Worm (Caenorhabditis elegans) whole organism, L3 larva: Measurements from ENCODE around the gene cogc-2.

Source experiments
- ZK546.5 ChIP-seq: sonication (generic microtip); optimal IDR thresholded peaks from 2 replicates; lab custom pipeline; 2017; ENCODE audit warnings: missing biosample characterization, missing genetic modification characterization
- aly-2 ChIP-seq: fragments of 150-350 bp; optimal IDR thresholded peaks from 2 replicates; lab custom pipeline; 2014; ENCODE audit warnings: missing biosample characterization, missing genetic modification characterization
- ama-1 ChIP-seq: fragments of 150-350 bp; optimal IDR thresholded peaks from 2 replicates; lab custom pipeline; 2018
- ceh-16 ChIP-seq: sonication (generic microtip); optimal IDR thresholded peaks from 2 replicates; lab custom pipeline; 2017; ENCODE audit warnings: missing biosample characterization, missing genetic modification characterization
- ceh-28 ChIP-seq: fragments of 150-350 bp; optimal IDR thresholded peaks from 2 replicates; lab custom pipeline; 2014; ENCODE audit warnings: missing biosample characterization, missing genetic modification reagents, missing genetic modification characterization
- ceh-82 ChIP-seq: fragments of 150-350 bp; optimal IDR thresholded peaks from 2 replicates; lab custom pipeline; 2014; ENCODE audit warnings: missing biosample characterization, missing genetic modification characterization
- ceh-9 ChIP-seq: sonication (generic microtip); optimal IDR thresholded peaks from 2 replicates; lab custom pipeline; 2018; ENCODE audit warnings: missing biosample characterization, missing genetic modification characterization
- daf-12 ChIP-seq: fragments of 150-350 bp; optimal IDR thresholded peaks from 2 replicates; lab custom pipeline; 2014; ENCODE audit warnings: missing biosample characterization, missing genetic modification reagents, missing genetic modification characterization
- egl-5 ChIP-seq: fragments of 150-350 bp; optimal IDR thresholded peaks from 2 replicates; lab custom pipeline; 2017; ENCODE audit warnings: missing biosample characterization, missing genetic modification reagents, missing genetic modification characterization, inconsistent platforms
- elt-1 ChIP-seq: fragments of 150-350 bp; optimal IDR thresholded peaks from 2 replicates; lab custom pipeline; 2014; ENCODE audit warnings: missing biosample characterization, missing genetic modification characterization
- elt-2 ChIP-seq: sonication (generic microtip); optimal IDR thresholded peaks from 2 replicates; lab custom pipeline; 2016; ENCODE audit warnings: missing genetic modification reagents, mild to moderate bottlenecking, missing genetic modification characterization, missing compliant biosample characterization
- elt-3 ChIP-seq, 3 experiments: fragments of 150-350 bp in 1 of 3; sonication (generic microtip) in 2 of 3; optimal IDR thresholded peaks; 2 replicates in 2 of 3; 4 replicates in 1 of 3; lab custom pipeline; 2014 to 2017; ENCODE audit warnings: missing biosample characterization in 3 of 3, missing genetic modification characterization in 3 of 3
- eor-1 ChIP-seq, 2 experiments: fragments of 150-350 bp; optimal IDR thresholded peaks; 2 replicates each; lab custom pipeline; 2014 to 2018; ENCODE audit warnings: missing biosample characterization in 2 of 2, missing genetic modification characterization in 2 of 2
- fkh-10 ChIP-seq: sonication (generic microtip); optimal IDR thresholded peaks from 2 replicates; lab custom pipeline; 2017; ENCODE audit warnings: missing biosample characterization, missing genetic modification reagents, missing genetic modification characterization
- fkh-2 ChIP-seq: fragments of 150-350 bp; optimal IDR thresholded peaks from 2 replicates; lab custom pipeline; 2014; ENCODE audit warnings: missing biosample characterization, missing genetic modification reagents, missing genetic modification characterization
- fos-1 ChIP-seq: fragments of 150-350 bp; optimal IDR thresholded peaks from 2 replicates; lab custom pipeline; 2014; ENCODE audit warnings: missing biosample characterization, missing genetic modification characterization
- hmg-11 ChIP-seq: sonication (generic microtip); optimal IDR thresholded peaks from 2 replicates; lab custom pipeline; 2016; ENCODE audit warnings: missing genetic modification characterization, missing compliant biosample characterization
- jun-1 ChIP-seq: fragments of 150-350 bp; optimal IDR thresholded peaks from 2 replicates; lab custom pipeline; 2014; ENCODE audit warnings: missing biosample characterization, missing genetic modification reagents, missing genetic modification characterization
- lin-15B ChIP-seq: fragments of 150-350 bp; optimal IDR thresholded peaks from 2 replicates; lab custom pipeline; 2014; ENCODE audit warnings: missing biosample characterization, missing genetic modification characterization
- lin-39 ChIP-seq: fragments of 150-350 bp; optimal IDR thresholded peaks from 2 replicates; lab custom pipeline; 2018; ENCODE audit warnings: missing biosample characterization, missing genetic modification reagents, missing genetic modification characterization
- mml-1 ChIP-seq: fragments of 150-350 bp; sonication (generic microtip); optimal IDR thresholded peaks from 3 replicates; lab custom pipeline; 2014; ENCODE audit warnings: missing biosample characterization, missing genetic modification characterization
- nfya-1 ChIP-seq: sonication (generic microtip); optimal IDR thresholded peaks from 2 replicates; lab custom pipeline; 2017; ENCODE audit warnings: missing genetic modification characterization, mild to moderate bottlenecking, missing compliant biosample characterization, antibody characterized with exemption, moderate library complexity; ENCODE audit not compliant: insufficient read depth
- nhr-12 ChIP-seq: fragments of 150-350 bp; optimal IDR thresholded peaks from 2 replicates; lab custom pipeline; 2014; ENCODE audit warnings: missing biosample characterization, missing genetic modification characterization
- nhr-237 ChIP-seq: fragments of 150-350 bp; optimal IDR thresholded peaks from 2 replicates; lab custom pipeline; 2014; ENCODE audit warnings: missing biosample characterization, missing genetic modification characterization
- nhr-25 ChIP-seq: sonication (generic microtip); optimal IDR thresholded peaks from 2 replicates; lab custom pipeline; 2017; ENCODE audit warnings: missing biosample characterization, missing genetic modification characterization
- nhr-28 ChIP-seq: fragments of 150-350 bp; optimal IDR thresholded peaks from 2 replicates; lab custom pipeline; 2014; ENCODE audit warnings: missing biosample characterization, missing genetic modification characterization
- nhr-43 ChIP-seq: sonication (generic microtip); optimal IDR thresholded peaks from 2 replicates; lab custom pipeline; 2016; ENCODE audit warnings: mild to moderate bottlenecking, missing genetic modification characterization, missing compliant biosample characterization; ENCODE audit not compliant: poor library complexity, severe bottlenecking
- nhr-67 ChIP-seq: fragments of 150-350 bp; optimal IDR thresholded peaks from 2 replicates; lab custom pipeline; 2014; ENCODE audit warnings: missing biosample characterization, missing genetic modification characterization
- nhr-76 ChIP-seq: fragments of 150-350 bp; sonication (generic microtip); optimal IDR thresholded peaks from 5 replicates; lab custom pipeline; 2014; ENCODE audit warnings: missing biosample characterization, missing genetic modification characterization
- nhr-77 ChIP-seq: fragments of 150-350 bp; optimal IDR thresholded peaks from 2 replicates; lab custom pipeline; 2014; ENCODE audit warnings: missing biosample characterization, missing genetic modification characterization
- pha-4 ChIP-seq: fragments of 150-350 bp; optimal IDR thresholded peaks from 2 replicates; lab custom pipeline; 2014; ENCODE audit warnings: missing biosample characterization, missing genetic modification reagents, missing genetic modification characterization
- pqm-1 ChIP-seq: fragments of 150-350 bp; optimal IDR thresholded peaks from 2 replicates; lab custom pipeline; 2017; ENCODE audit warnings: missing biosample characterization, missing genetic modification characterization, inconsistent platforms
- sea-2 ChIP-seq: fragments of 150-350 bp; sonication (generic microtip); optimal IDR thresholded peaks from 4 replicates; lab custom pipeline; 2014; ENCODE audit warnings: missing biosample characterization, missing genetic modification reagents, missing genetic modification characterization
- skn-1 ChIP-seq: fragments of 150-350 bp; optimal IDR thresholded peaks from 2 replicates; lab custom pipeline; 2014; ENCODE audit warnings: missing biosample characterization, missing genetic modification characterization
- snpc-4 ChIP-seq: fragments of 150-350 bp; optimal IDR thresholded peaks from 2 replicates; lab custom pipeline; 2014; ENCODE audit warnings: missing biosample characterization, missing genetic modification characterization
- unc-39 ChIP-seq: sonication (generic microtip); optimal IDR thresholded peaks from 4 replicates; lab custom pipeline; 2017; ENCODE audit warnings: missing biosample characterization, missing genetic modification characterization
- zag-1 ChIP-seq: fragments of 150-350 bp; optimal IDR thresholded peaks from 2 replicates; lab custom pipeline; 2014; ENCODE audit warnings: missing biosample characterization, missing genetic modification characterization

Gene cogc-2

DNA sequence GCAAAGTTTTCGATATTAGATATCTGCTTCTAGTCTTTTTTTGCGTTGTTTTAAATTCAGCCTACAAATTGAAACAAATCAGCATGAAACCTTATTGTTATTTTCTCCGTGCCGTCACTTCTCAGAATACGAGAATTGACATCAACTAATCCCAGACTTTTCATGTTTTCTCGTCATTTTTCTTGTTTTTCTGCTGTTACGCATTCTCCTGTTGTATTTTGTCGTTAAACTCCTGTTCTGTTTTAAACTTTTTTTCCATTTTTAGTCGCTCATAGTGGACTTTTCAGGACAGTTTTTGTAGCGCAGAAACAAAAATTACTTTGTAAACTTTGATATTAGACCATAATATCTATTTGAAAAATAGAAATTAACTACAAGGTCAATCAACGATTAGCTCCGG is 17.2 kb downstream of the cogc-2 start:
- TF ChIP-seq nhr-237 (tag; lab: Kevin White, UChicago) (no peak), elt-3 (tag; optimal IDR thresholded peaks at IDR 0.05; lab: Kevin White, UChicago) (no peak)

DNA sequence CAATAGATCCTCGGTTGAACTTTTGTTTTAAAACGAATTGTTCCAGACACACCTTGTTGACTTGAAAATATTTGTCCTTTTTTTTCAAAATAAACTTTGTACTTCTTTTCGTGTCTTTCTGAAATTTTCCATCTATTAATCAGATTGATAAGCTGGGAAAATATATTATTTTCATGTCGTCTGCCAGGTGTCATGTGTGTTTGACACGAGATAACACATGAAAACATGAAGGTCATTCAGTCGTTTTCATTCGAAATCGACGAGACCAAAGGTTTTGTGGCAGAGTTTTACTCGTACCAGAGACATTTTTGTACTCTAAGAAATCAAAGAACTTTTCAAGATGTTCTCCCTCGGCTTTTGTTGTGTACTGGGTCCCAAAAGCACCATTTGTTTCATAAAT is 18.8 kb downstream of the cogc-2 start:
- no peak for TF ChIP-seq egl-5 (tag; lab: Kevin White, UChicago)
- TF ChIP-seq ceh-82 = no peak
- TF ChIP-seq hmg-11 (tag; lab: Kevin White, UChicago) = no peak
- no peak for TF ChIP-seq jun-1 (tag; lab: Kevin White, UChicago)
- no peak for TF ChIP-seq elt-1 (tag; lab: Kevin White, UChicago)
- TF ChIP-seq aly-2 = no peak
- no peak for TF ChIP-seq nhr-77 (tag; lab: Kevin White, UChicago)
- TF ChIP-seq elt-2 (tag; lab: Kevin White, UChicago) = peak; percentile 80
- TF ChIP-seq unc-39 (tag; lab: Kevin White, UChicago) = no peak
- TF ChIP-seq pqm-1 (tag; lab: Kevin White, UChicago) = peak; percentile 48
- no peak for TF ChIP-seq elt-3 (tag; optimal IDR thresholded peaks at IDR 0.05; lab: Kevin White, UChicago)
- TF ChIP-seq ceh-9 (tag; lab: Kevin White, UChicago) = no peak
- no peak for TF ChIP-seq zag-1 (tag; lab: Kevin White, UChicago)
- no peak for TF ChIP-seq lin-39
- TF ChIP-seq daf-12 (tag; lab: Kevin White, UChicago) = no peak
- TF ChIP-seq lin-15B (tag; lab: Kevin White, UChicago) = no peak
- no peak for TF ChIP-seq nhr-67 (tag; lab: Kevin White, UChicago)
- no peak for TF ChIP-seq nhr-28
- no peak for TF ChIP-seq nhr-76 (tag; lab: Kevin White, UChicago)
- TF ChIP-seq nhr-43 (tag; lab: Kevin White, UChicago) = no peak
- TF ChIP-seq nhr-237 (tag; lab: Kevin White, UChicago) = no peak
- TF ChIP-seq pha-4 = peak; percentile 63
- no peak for TF ChIP-seq nhr-12 (tag; lab: Kevin White, UChicago)
- TF ChIP-seq fkh-10 (GFP tag; lab: Kevin White, UChicago) = no peak
- peak; percentile 23 for TF ChIP-seq nhr-25 (tag; lab: Kevin White, UChicago)
- TF ChIP-seq mml-1 = no peak
- TF ChIP-seq nfya-1 (tag; lab: Kevin White, UChicago) = no peak
- TF ChIP-seq ceh-16 = no peak
- no peak for TF ChIP-seq sea-2 (GFP tag; lab: Kevin White, UChicago)
- no peak for TF ChIP-seq ama-1 (lab: Kevin White, UChicago)
- TF ChIP-seq fos-1 (tag; lab: Kevin White, UChicago) = no peak
- no peak for TF ChIP-seq eor-1 (tag; optimal IDR thresholded peaks at IDR 0.05; lab: Kevin White, UChicago)
- TF ChIP-seq skn-1 (tag; lab: Kevin White, UChicago) = no peak
- no peak for TF ChIP-seq ZK546.5

DNA sequence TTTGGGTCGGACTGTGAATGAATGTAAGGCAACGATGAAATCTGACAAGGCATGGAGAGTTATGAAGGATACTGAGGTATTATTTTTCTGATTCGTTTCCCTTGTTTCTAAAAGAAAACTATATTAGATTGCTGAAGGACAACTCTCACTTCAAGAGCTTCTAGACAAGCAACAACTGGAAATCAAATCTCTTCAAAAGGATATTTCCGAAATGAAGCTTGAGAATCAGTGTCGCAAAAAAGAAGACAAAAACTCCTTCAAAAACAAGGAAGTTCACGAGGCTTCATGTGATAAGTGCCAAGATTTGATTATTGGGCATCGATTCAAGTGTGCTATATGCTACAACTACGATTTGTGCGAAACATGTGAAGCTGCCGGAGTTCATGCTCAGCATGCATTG is 20.8 kb downstream of the cogc-2 start:
- TF ChIP-seq nhr-43 (tag; lab: Kevin White, UChicago) (no peak), fkh-10 (GFP tag; lab: Kevin White, UChicago) (peak; percentile 52)

DNA sequence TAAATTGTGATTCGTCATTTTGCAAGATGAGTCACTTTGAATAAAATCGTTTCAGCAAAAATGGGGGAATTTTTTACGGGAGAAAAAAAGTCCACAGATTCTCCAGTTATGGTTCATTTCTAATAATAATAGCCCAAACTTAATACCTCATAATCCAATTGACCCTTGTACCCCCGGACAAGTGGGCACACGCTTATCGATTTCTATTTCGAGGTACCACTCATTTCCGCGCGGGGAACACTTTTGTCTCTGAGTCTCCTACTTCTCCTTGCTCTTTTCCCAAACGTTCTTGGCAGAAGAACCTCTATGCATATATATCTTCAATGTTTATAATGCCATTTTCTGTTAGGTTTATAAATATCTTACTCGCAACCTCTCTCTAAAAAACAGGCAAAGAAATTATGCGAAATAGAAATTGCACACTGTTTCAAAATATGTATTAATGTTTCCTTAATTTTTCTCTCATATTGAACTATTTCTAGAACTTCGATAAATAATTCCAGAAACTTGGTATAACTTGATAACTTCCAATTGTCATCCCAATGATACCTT is 22.2 kb downstream of the cogc-2 start, which contains the start of gene gldi-4:
gldi-4 (plus strand) TSS at position 502 of the 552 bp plus-strand sequence.
- TF ChIP-seq aly-2 = no peak
- no peak for TF ChIP-seq ceh-28
- no peak for TF ChIP-seq pha-4
- no peak for TF ChIP-seq nhr-12 (tag; lab: Kevin White, UChicago)
- no peak for TF ChIP-seq eor-1 (tag; optimal IDR thresholded peaks at IDR 0.05; lab: Kevin White, UChicago)
- no peak for TF ChIP-seq jun-1 (tag; lab: Kevin White, UChicago)
- no peak for TF ChIP-seq snpc-4 (tag; lab: Kevin White, UChicago)
- TF ChIP-seq daf-12 (tag; lab: Kevin White, UChicago) = no peak
- no peak for TF ChIP-seq fkh-2 (tag; lab: Kevin White, UChicago)
- no peak for TF ChIP-seq skn-1 (tag; lab: Kevin White, UChicago)
- no peak for TF ChIP-seq nhr-237 (tag; lab: Kevin White, UChicago)
